Worm (Caenorhabditis elegans): Measurements from ENCODE around the gene pho-6.

pho-6 gene

DNA sequence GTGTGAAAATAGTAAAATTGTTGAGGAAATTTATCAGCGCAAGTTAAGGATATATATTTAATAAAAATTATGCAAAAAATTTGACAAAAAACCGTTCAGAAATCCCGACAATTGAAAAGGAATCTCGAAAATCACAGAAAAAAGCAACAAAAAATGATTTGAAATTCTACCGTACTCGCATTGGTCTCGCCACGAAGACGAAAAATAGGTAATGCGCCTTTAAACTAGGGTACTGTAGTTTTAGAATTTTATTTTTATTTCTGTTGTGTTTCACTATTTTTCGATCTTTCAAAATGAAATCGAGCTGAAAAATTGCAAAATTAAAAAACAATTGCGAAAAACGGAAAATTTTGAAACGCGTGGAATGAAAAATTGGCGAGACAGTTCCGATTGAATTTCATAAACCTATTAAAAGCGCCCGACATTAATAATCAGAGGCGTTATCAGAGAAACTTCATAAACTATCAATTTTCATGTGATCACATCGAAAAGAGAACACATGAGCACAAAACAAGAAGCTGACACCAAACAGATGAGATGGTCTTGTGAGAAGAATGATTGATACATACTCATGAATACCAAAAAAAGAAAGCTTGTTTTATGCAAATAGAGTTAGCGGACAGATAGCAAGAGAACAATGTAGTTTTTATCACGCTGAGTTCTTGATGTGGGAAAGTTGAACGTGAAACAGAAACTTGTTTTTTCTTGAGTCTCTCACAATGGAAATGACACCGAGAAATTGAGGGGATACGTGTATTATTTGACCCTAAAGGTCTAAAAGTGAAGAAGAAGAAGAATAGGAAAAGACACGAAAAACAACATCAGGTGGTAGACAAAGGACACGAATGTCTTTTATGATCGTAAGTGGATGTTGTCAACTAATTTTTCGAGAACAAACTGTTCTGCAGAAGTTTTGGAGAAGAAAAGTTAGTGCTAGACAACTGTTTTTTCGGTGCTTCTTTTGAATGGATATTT lies 30.9 kb upstream of the pho-6 start:
- TF ChIP-seq blmp-1 (tag; optimal IDR thresholded peaks at IDR 0.05; ENCODE audit: insufficient read depth) (no peak), lsy-2 (tag; optimal IDR thresholded peaks at IDR 0.05) (no peak), zag-1 (tag; optimal IDR thresholded peaks at IDR 0.05) (no peak), nhr-25 (tag; optimal IDR thresholded peaks at IDR 0.05) (peak; percentile 35), mab-5 (tag; optimal IDR thresholded peaks at IDR 0.05) (no peak), crh-2 (tag; optimal IDR thresholded peaks at IDR 0.05) (peak; percentile 41), sma-3 (GFP tag; optimal IDR thresholded peaks at IDR 0.05) (no peak), ama-1 (optimal IDR thresholded peaks at IDR 0.05) (no peak), lin-13 (GFP tag; optimal IDR thresholded peaks at IDR 0.05) (no peak), ztf-4 (tag; optimal IDR thresholded peaks at IDR 0.05) (no peak), fos-1 (tag; optimal IDR thresholded peaks at IDR 0.05) (peak; percentile 92), nhr-10 (tag; optimal IDR thresholded peaks at IDR 0.05) (no peak), unc-62 (GFP tag; optimal IDR thresholded peaks at IDR 0.05) (no peak), peb-1 (tag; optimal IDR thresholded peaks at IDR 0.05) (no peak), nhr-129 (tag; optimal IDR thresholded peaks at IDR 0.05) (peak; percentile 15), mbf-1 (tag; optimal IDR thresholded peaks at IDR 0.05) (no peak), elt-3 (tag; optimal IDR thresholded peaks at IDR 0.05) (no peak), elt-1 (tag; optimal IDR thresholded peaks at IDR 0.05) (no peak), sma-9 (GFP tag; optimal IDR thresholded peaks at IDR 0.05) (peak; percentile 70), sma-9 (tag; optimal IDR thresholded peaks at IDR 0.05) (no peak), lin-39 (tag; optimal IDR thresholded peaks at IDR 0.05) (no peak)

DNA sequence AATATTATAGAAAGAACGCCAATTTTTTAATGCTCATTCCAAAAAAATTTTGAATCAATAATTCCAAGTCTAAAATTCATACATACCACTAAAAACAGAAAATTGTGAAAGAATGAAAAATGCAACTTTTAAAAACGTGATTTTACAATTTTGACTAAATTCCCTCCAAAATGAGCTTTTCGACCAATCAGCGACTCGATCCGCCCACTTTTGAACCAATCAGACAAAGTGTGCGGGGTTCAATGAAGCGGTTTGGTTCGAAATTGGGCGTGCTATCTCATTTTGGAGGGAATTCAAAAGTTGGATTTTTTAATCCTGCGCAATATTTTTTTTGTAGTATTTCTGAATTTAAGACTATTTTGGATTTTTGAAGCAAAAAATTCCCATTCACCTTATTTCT lies 23.0 kb upstream of the pho-6 start:
- no peak for TF ChIP-seq egl-27 (tag; optimal IDR thresholded peaks at IDR 0.05)
- no peak for TF ChIP-seq unc-55 (GFP tag; optimal IDR thresholded peaks at IDR 0.05)
- TF ChIP-seq nhr-25 (tag; optimal IDR thresholded peaks at IDR 0.05), result no peak
- TF ChIP-seq mbf-1 (tag; optimal IDR thresholded peaks at IDR 0.05), result no peak
- TF ChIP-seq elt-1 (tag; optimal IDR thresholded peaks at IDR 0.05), result no peak
- no peak for TF ChIP-seq C34F6.9 (tag; optimal IDR thresholded peaks at IDR 0.05)
- no peak for TF ChIP-seq ama-1 (optimal IDR thresholded peaks at IDR 0.05)
- TF ChIP-seq R02D3.7 (tag; optimal IDR thresholded peaks at IDR 0.05), result no peak
- no peak for TF ChIP-seq sma-9 (GFP tag; optimal IDR thresholded peaks at IDR 0.05)
- TF ChIP-seq sma-9 (tag; optimal IDR thresholded peaks at IDR 0.05), result no peak
- no peak for TF ChIP-seq unc-62 (GFP tag; optimal IDR thresholded peaks at IDR 0.05)
- no peak for TF ChIP-seq alr-1 (tag; optimal IDR thresholded peaks at IDR 0.05)
- no peak for TF ChIP-seq nhr-10 (tag; optimal IDR thresholded peaks at IDR 0.05)
- TF ChIP-seq nhr-6 (tag; optimal IDR thresholded peaks at IDR 0.05), result no peak
- no peak for TF ChIP-seq fos-1 (tag; optimal IDR thresholded peaks at IDR 0.05)

DNA sequence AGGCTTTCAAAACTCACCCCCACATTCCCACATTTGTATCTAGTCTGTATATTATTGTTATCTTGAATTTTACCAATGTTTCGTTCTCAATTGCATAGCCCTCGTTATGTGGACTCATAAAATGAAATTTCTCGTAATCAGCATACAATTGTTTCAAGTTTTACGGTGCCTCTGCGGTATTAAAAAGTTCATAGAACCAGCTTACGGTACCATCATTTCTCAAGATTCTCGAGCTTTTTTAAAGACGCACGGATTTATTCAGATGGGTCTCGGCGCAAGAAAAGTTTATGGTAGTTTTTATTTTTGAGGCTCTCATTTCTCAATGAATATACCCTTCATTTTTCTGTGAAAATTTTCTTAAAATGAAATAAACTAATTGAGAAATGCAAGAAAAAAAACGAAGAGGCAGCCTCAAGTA lies 20.9 kb upstream of the pho-6 start:
- TF ChIP-seq alr-1 (tag; optimal IDR thresholded peaks at IDR 0.05) (no peak), R02D3.7 (tag; optimal IDR thresholded peaks at IDR 0.05) (no peak), gmeb-1 (tag; optimal IDR thresholded peaks at IDR 0.05) (no peak), nhr-11 (tag; optimal IDR thresholded peaks at IDR 0.05) (no peak), nhr-21 (tag; optimal IDR thresholded peaks at IDR 0.05) (no peak), egl-27 (tag; optimal IDR thresholded peaks at IDR 0.05) (no peak), elt-1 (tag; optimal IDR thresholded peaks at IDR 0.05) (no peak), sma-9 (GFP tag; optimal IDR thresholded peaks at IDR 0.05) (no peak), sma-9 (tag; optimal IDR thresholded peaks at IDR 0.05) (no peak), F13H6.1 (tag; optimal IDR thresholded peaks at IDR 0.05) (no peak), dmd-4 (tag; optimal IDR thresholded peaks at IDR 0.05) (no peak), aly-2 (tag; optimal IDR thresholded peaks at IDR 0.05) (no peak), C34F6.9 (tag; optimal IDR thresholded peaks at IDR 0.05) (no peak), ama-1 (optimal IDR thresholded peaks at IDR 0.05) (no peak), Y55F3AM.14 (GFP tag; optimal IDR thresholded peaks at IDR 0.05) (no peak), nhr-237 (tag; optimal IDR thresholded peaks at IDR 0.05) (no peak), unc-55 (GFP tag; optimal IDR thresholded peaks at IDR 0.05) (no peak)
